Fruit fly (Drosophila melanogaster): ENCODE measurements around the gene Top2.

Top2 gene

DNA sequence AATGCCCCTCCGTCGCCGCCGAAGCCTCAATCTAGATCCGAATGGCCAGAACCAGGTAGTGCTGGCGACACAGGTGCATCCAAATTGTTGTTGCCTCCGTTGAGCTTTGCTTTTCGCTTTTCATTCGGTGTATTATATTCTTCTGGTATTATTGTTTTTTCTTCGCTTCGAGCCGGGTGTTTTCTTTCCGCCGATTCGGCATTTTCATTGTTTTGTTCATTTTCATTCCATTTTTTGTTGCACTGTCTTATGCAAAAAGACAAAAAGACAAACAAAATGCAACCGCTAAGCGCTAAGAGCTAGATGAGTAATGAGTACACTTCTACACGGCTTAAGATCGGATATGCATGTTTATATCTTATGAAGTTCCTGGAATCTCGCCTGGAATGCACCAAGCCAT lies 19.0 kb upstream of the Top2 start:
- no peak for TF ChIP-seq svp (GFP tag)
- TF ChIP-seq acj6 (GFP tag; optimal IDR thresholded peaks at IDR 0.05), result no peak
- no peak for TF ChIP-seq ss (GFP tag; optimal IDR thresholded peaks at IDR 0.05)
- TF ChIP-seq CG8319 (GFP tag; optimal IDR thresholded peaks at IDR 0.05), result no peak
- no peak for TF ChIP-seq Sox15 (GFP tag; optimal IDR thresholded peaks at IDR 0.05)
- TF ChIP-seq CG15336 (GFP tag; IDR thresholded peaks at IDR 0.05), result no peak
- no peak for TF ChIP-seq CG4318 (GFP tag; optimal IDR thresholded peaks at IDR 0.05)
- no peak for TF ChIP-seq net (GFP tag; optimal IDR thresholded peaks at IDR 0.05)
- no peak for TF ChIP-seq CG6792 (GFP tag; optimal IDR thresholded peaks at IDR 0.05)
- no peak for TF ChIP-seq cyc (GFP tag; optimal IDR thresholded peaks at IDR 0.05)
- TF ChIP-seq CG8119 (GFP tag; IDR thresholded peaks at IDR 0.05), result no peak
- no peak for TF ChIP-seq OdsH (GFP tag; optimal IDR thresholded peaks at IDR 0.05)
- no peak for TF ChIP-seq achi (GFP tag; optimal IDR thresholded peaks at IDR 0.05)
- no peak for TF ChIP-seq CG32006 (GFP tag; optimal IDR thresholded peaks at IDR 0.05)
- TF ChIP-seq Lpt (GFP tag; optimal IDR thresholded peaks at IDR 0.05), result no peak
- no peak for TF ChIP-seq Ets21C (GFP tag; optimal IDR thresholded peaks at IDR 0.05)
- TF ChIP-seq Sox102F (GFP tag; optimal IDR thresholded peaks at IDR 0.05), result no peak
- no peak for TF ChIP-seq CG10631 (GFP tag; optimal IDR thresholded peaks at IDR 0.05)
- TF ChIP-seq CG6854 (GFP tag; optimal IDR thresholded peaks at IDR 0.05), result no peak
- TF ChIP-seq esn (GFP tag; optimal IDR thresholded peaks at IDR 0.05), result no peak

DNA sequence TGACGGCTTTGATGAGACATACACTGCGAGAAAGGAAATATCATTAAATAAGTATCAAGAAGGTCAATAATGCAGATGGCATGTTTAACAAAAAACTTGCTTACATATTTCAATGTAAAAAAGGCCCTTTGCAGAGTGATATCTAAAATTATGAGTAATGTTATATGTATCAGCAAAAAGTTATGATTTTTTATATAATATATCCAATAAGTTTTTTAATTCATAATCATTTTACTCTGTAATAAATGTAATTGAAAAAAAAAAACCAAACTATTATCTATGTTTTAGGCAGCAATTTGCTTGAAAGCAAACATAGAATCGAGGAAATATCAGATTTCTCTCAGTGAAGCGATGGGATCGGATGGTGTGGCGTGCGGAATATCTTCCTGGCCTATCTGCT lies 16.5 kb upstream of the Top2 start:
- peak; percentile 0 for TF ChIP-seq acj6 (GFP tag; optimal IDR thresholded peaks at IDR 0.05)
- no peak for TF ChIP-seq CG6276 (GFP tag; optimal IDR thresholded peaks at IDR 0.05)
- TF ChIP-seq CG8632 (GFP tag; optimal IDR thresholded peaks at IDR 0.05), result no peak
- TF ChIP-seq Ets96B (tag; optimal IDR thresholded peaks at IDR 0.05), result no peak
- TF ChIP-seq achi (GFP tag; optimal IDR thresholded peaks at IDR 0.05), result peak; percentile 16
- TF ChIP-seq Ets21C (GFP tag; optimal IDR thresholded peaks at IDR 0.05), result no peak
- no peak for TF ChIP-seq salr (GFP tag; optimal IDR thresholded peaks at IDR 0.05)
- TF ChIP-seq fkh (GFP tag; optimal IDR thresholded peaks at IDR 0.05), result no peak
- TF ChIP-seq eg (GFP tag; IDR thresholded peaks at IDR 0.05), result no peak
- TF ChIP-seq CG11294 (GFP tag; IDR thresholded peaks at IDR 0.05), result no peak
- TF ChIP-seq CG4318 (GFP tag; optimal IDR thresholded peaks at IDR 0.05), result no peak
- TF ChIP-seq Hr38 (GFP tag; optimal IDR thresholded peaks at IDR 0.05), result no peak
- TF ChIP-seq CG7368 (GFP tag; optimal IDR thresholded peaks at IDR 0.05), result no peak
- no peak for TF ChIP-seq Blimp-1 (GFP tag; optimal IDR thresholded peaks at IDR 0.05)
- peak; percentile 14 for TF ChIP-seq CG10631 (GFP tag; optimal IDR thresholded peaks at IDR 0.05)
- no peak for TF ChIP-seq vri (GFP tag; optimal IDR thresholded peaks at IDR 0.05)
- no peak for TF ChIP-seq fd59A (GFP tag; optimal IDR thresholded peaks at IDR 0.05)
- no peak for TF ChIP-seq CG6792 (GFP tag; optimal IDR thresholded peaks at IDR 0.05)
- no peak for TF ChIP-seq cyc (GFP tag; optimal IDR thresholded peaks at IDR 0.05)
- TF ChIP-seq Eip78C (GFP tag), result no peak
- no peak for TF ChIP-seq CG8319 (GFP tag; optimal IDR thresholded peaks at IDR 0.05)
- TF ChIP-seq CG34406 (GFP tag; optimal IDR thresholded peaks at IDR 0.05), result no peak
- TF ChIP-seq pdm3 (GFP tag; optimal IDR thresholded peaks at IDR 0.05), result no peak
- TF ChIP-seq Lpt (GFP tag; optimal IDR thresholded peaks at IDR 0.05), result no peak

DNA sequence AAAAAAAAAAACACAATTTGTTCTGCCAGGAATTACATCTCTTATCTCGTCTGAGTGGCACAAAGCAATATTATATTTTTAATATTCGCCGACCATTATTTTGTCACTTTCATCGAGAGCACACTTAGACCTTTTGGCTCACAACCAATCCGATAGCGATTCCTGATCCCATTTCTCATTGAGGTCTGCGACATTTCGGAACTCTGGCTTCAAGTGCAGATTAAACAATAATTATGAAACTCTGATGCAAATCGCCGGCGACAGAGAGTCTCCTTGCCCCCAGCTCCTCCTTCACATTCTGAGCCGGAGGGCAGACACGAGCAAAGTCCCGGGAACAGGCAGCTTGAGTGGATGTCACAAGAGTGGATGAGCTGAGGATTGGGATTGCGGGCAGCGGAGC lies 15.8 kb upstream of the Top2 start:
- TF ChIP-seq CG8119 (GFP tag; IDR thresholded peaks at IDR 0.05), result no peak
- TF ChIP-seq CG6808 (GFP tag; optimal IDR thresholded peaks at IDR 0.05), result no peak
- TF ChIP-seq CG3032 (tag; optimal IDR thresholded peaks at IDR 0.05), result no peak
- TF ChIP-seq fd85E (GFP tag; optimal IDR thresholded peaks at IDR 0.05), result no peak
- no peak for TF ChIP-seq CG11762 (GFP tag; optimal IDR thresholded peaks at IDR 0.05; ENCODE audit: insufficient read depth)
- TF ChIP-seq vri (GFP tag; optimal IDR thresholded peaks at IDR 0.05), result peak; percentile 34
- no peak for TF ChIP-seq CG10669 (GFP tag; optimal IDR thresholded peaks at IDR 0.05)
- TF ChIP-seq cyc (GFP tag; optimal IDR thresholded peaks at IDR 0.05), result no peak
- TF ChIP-seq Smox (GFP tag; optimal IDR thresholded peaks at IDR 0.05), result no peak
- TF ChIP-seq CG7368 (GFP tag; optimal IDR thresholded peaks at IDR 0.05), result no peak
- TF ChIP-seq Eip75B (GFP tag; optimal IDR thresholded peaks at IDR 0.05), result no peak
- TF ChIP-seq CG11902 (GFP tag; optimal IDR thresholded peaks at IDR 0.05), result no peak
- TF ChIP-seq CG6276 (GFP tag; optimal IDR thresholded peaks at IDR 0.05), result no peak
- TF ChIP-seq svp (GFP tag), result peak; percentile 99
- TF ChIP-seq CG6792 (GFP tag; optimal IDR thresholded peaks at IDR 0.05), result no peak
- TF ChIP-seq Lpt (GFP tag; optimal IDR thresholded peaks at IDR 0.05), result no peak

Data from whole organism, prepupa.